Fruit fly (Drosophila melanogaster): Measurements from ENCODE around the gene neo.

DNA sequence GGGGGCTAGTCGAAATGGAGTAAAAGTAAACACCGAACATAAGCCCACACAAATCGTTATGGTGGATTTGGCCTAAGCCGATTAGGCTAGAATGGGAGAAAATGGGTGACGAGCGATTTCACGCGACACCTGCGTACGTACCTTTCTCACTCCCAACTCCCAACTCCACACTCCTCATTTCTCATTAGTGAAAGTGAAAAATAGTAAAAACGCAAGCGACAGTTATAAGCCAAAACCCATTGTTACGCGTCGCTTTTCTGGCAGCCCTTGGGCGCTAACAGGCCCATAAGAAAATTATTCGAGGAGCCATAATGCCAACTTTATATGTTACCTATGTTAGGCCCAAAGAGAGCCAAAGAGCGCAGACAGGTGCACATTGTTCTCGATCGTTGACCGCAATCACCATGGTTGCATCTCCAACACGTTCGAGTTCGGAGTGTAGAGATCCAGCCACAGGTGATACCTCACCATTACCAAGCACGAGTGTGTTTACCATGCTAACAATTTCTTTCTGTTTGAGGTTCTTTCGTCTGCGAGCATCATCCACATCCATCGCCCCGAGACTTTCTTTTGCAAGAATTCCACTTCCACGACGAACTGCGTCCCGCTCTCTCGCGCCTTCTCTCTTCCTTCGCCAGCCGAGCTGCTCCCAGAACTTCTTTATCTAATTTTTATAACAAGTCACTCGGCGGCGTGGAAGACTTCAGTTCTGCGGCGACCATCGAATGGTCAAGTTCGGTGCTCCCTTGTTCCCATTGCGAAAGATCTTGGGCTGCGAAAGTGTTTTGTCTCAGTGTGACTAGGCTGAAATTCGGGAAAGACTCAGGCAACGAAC lies at the start of gene neo:
- TF ChIP-seq bab1 (GFP tag; optimal IDR thresholded peaks at IDR 0.05) = no peak
- TF ChIP-seq Crg-1 (GFP tag; optimal IDR thresholded peaks at IDR 0.05) = no peak
- no peak for TF ChIP-seq CG7045 (GFP tag; optimal IDR thresholded peaks at IDR 0.05)
- no peak for TF ChIP-seq Hr96 (GFP tag; optimal IDR thresholded peaks at IDR 0.05)
- TF ChIP-seq tj (GFP tag; optimal IDR thresholded peaks at IDR 0.05) = no peak
- TF ChIP-seq CG5204 (GFP tag; optimal IDR thresholded peaks at IDR 0.05) = no peak
- TF ChIP-seq CG14711 (tag; optimal IDR thresholded peaks at IDR 0.05) = no peak
- no peak for TF ChIP-seq ovo (GFP tag; optimal IDR thresholded peaks at IDR 0.05)
- TF ChIP-seq cnc (optimal IDR thresholded peaks at IDR 0.05) = no peak
